Worm (Caenorhabditis elegans): ENCODE results near the gene T24D5.6.

The T24D5.6 gene

DNA sequence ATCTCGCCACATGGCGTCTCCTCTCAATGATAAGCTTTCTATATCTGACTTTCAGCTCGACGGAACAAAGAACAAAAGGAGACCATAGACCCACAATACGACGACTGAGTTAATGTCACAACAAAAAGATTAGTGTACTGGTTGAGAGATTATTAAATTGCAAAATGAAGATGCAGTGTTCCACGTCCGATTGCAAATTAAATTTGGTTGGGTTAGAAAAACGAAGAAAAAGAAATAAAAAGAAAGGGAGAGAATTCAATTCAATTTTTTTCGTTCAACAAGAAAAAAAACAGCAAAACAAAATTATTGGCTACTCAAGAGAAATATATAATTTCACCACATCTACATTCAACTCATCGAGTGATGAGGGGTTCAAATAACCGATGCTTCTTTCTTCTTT is 28.0 kb downstream of the T24D5.6 start:
- no peak for TF ChIP-seq ztf-23 (GFP tag; IDR thresholded peaks at IDR 0.05)
- no peak for TF ChIP-seq ztf-29 (GFP tag; IDR thresholded peaks at IDR 0.05)
- TF ChIP-seq flt-1 (GFP tag; IDR thresholded peaks at IDR 0.05) = no peak
- TF ChIP-seq med-1 (GFP tag; optimal IDR thresholded peaks at IDR 0.05; ENCODE audit: insufficient read depth) = no peak
- TF ChIP-seq ref-1 (GFP tag; conservative IDR thresholded peaks at IDR 0.05) = no peak
- no peak for TF ChIP-seq klf-2 (GFP tag; conservative IDR thresholded peaks at IDR 0.05)
- TF ChIP-seq cog-1 (tag; optimal IDR thresholded peaks at IDR 0.05) = no peak
- no peak for TF ChIP-seq tab-1 (GFP tag; IDR thresholded peaks at IDR 0.05)

DNA sequence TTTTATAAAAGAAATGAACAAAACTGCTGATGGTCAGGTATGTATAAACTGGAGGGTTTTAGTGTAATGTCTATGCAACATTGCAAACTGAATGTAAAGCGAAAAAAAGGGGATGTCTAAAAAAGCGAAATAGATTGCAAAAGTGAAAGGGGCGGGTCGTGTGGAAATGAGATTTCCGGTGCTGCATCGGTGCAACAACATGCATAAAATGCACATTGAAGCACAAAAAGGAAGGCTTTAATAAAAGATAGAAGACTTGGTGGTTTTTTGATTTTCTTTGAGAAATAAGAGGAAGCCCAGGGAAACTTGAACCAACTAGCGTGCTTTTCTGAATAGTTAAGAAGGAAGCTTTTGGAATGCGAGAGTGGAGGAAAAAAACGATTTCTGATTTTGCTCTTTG is 29.2 kb downstream of the T24D5.6 start:
- no peak for TF ChIP-seq klf-2 (GFP tag; conservative IDR thresholded peaks at IDR 0.05)
- TF ChIP-seq cog-1 (tag; optimal IDR thresholded peaks at IDR 0.05) = no peak
- no peak for TF ChIP-seq ref-1 (GFP tag; conservative IDR thresholded peaks at IDR 0.05)
- no peak for TF ChIP-seq flt-1 (GFP tag; IDR thresholded peaks at IDR 0.05)
- TF ChIP-seq med-1 (GFP tag; optimal IDR thresholded peaks at IDR 0.05; ENCODE audit: insufficient read depth) = no peak

DNA sequence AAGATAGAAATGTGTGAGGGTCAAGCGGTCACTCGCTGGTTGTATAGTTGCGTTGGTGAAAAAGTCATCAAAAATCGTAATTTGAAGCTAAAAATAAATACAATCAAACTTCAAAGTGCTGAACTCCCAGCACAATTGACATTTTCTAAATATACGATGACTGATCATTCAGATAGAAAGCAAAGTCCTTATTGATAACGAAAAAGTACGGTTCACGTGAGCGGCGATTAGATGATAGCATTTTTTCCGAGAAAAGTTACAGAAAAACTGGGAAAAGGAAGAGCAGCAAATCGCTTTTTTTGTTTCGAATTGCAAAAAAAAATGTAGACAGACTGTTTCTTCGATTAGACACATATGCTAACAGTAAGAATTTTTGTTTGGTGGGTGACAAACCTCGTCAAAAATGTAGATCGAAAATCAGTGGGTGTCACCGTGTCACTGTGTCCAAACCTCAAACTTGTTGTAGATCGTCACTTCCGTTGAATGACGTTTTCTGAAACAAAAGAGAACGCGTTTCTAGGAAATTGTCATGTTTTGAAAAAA is 30.5 kb downstream of the T24D5.6 start, which contains the start of gene ivns-1:
TSS of gene ivns-1 (minus strand) at position 493 of the 543 bp plus-strand sequence.
- TF ChIP-seq T22C8.4 (GFP tag; IDR thresholded peaks at IDR 0.05) = no peak
- TF ChIP-seq cog-1 (tag; optimal IDR thresholded peaks at IDR 0.05) = no peak
- no peak for TF ChIP-seq ztf-23 (GFP tag; IDR thresholded peaks at IDR 0.05)

DNA sequence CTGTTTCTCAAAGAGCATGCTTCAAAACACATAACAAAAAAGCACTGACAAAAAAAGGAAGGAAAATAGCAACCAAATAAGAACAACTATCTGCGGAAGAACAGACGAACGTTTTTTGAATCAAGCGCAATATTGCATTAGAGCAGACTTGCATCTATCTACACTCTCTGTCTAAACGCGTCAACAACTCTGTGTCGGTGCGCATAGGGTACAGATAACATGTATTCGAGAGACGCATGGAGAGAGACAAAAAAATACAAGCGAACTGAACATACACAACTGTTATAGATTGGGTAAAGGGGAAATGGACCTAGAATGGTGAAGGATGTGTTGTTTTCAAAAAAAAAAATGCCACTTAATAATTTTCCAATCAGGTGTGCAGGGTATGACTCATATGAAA is 31.6 kb downstream of the T24D5.6 start:
- TF ChIP-seq ztf-23 (GFP tag; IDR thresholded peaks at IDR 0.05) (no peak), ref-1 (GFP tag; conservative IDR thresholded peaks at IDR 0.05) (no peak), tab-1 (GFP tag; IDR thresholded peaks at IDR 0.05) (no peak), klf-2 (GFP tag; conservative IDR thresholded peaks at IDR 0.05) (no peak), cog-1 (tag; optimal IDR thresholded peaks at IDR 0.05) (no peak), flt-1 (GFP tag; IDR thresholded peaks at IDR 0.05) (no peak), T22C8.4 (GFP tag; IDR thresholded peaks at IDR 0.05) (no peak), med-1 (GFP tag; optimal IDR thresholded peaks at IDR 0.05; ENCODE audit: insufficient read depth) (no peak), ztf-29 (GFP tag; IDR thresholded peaks at IDR 0.05) (no peak)

DNA sequence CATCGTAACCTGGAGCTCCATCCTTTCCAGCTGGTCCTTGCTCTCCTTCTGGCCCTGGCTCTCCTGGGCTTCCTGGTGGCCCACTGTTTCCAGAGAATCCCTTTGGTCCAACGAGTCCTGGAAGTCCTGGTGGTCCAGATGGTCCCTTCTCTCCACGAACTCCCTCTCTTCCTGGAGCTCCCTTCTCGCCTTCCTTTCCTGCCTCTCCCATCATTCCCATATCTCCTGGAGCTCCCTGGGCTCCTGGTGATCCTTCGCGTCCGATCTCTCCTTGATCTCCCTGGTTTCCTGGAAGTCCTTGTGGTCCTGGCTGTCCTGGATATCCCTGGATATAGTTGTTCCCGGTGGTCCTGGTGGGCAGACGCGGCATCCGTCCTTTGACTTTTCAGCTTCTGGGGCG is 32.8 kb downstream of the T24D5.6 start:
- no peak for TF ChIP-seq tab-1 (GFP tag; IDR thresholded peaks at IDR 0.05)
- TF ChIP-seq klf-2 (GFP tag; conservative IDR thresholded peaks at IDR 0.05) = no peak
- TF ChIP-seq flt-1 (GFP tag; IDR thresholded peaks at IDR 0.05) = 0 out of 2 replicates have a peak, but pooled peaks have one; percentile 30
- no peak for TF ChIP-seq med-1 (GFP tag; optimal IDR thresholded peaks at IDR 0.05; ENCODE audit: insufficient read depth)

DNA sequence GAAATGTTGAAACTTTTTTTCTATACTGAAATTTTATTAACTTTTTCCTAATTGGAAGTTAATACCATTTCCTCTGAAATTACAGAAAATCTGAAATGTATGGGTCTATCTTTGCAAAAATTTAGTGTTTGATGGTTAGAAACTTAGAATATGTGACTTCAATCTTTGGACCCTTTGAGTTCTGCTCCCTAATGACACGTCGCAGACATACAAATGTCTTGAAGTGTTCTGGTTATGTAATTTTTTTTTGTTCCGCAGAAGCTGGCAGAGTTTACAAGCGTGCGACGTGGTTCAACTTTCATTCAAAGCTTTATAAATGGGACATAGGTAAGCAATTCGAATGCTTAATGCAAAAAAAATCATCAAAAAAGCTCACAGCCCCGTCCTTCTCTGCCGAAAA is 34.6 kb downstream of the T24D5.6 start:
- TF ChIP-seq ztf-23 (GFP tag; IDR thresholded peaks at IDR 0.05) = no peak
- no peak for TF ChIP-seq klf-2 (GFP tag; conservative IDR thresholded peaks at IDR 0.05)
- TF ChIP-seq med-1 (GFP tag; optimal IDR thresholded peaks at IDR 0.05; ENCODE audit: insufficient read depth) = no peak
- no peak for TF ChIP-seq ref-1 (GFP tag; conservative IDR thresholded peaks at IDR 0.05)
- TF ChIP-seq cog-1 (tag; optimal IDR thresholded peaks at IDR 0.05) = no peak
- TF ChIP-seq flt-1 (GFP tag; IDR thresholded peaks at IDR 0.05) = no peak

DNA sequence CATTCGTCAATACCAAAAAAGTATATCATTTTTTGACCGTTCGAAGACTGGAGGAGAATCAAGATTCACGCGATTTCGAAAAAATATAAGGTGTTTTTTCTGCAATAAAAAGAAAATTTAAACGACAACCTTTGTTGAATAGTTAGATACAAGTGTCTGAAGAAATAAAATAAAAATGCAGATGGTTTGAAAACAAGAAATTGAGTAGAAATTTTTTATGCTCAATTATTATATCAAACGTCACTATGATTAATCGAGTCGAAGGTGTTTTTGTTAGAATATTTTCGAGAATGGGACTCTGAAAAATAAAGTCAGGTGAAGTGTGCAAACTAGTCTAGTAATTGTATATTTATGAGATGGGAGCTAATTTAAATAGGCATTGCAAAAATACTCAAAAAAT is 37.0 kb downstream of the T24D5.6 start, which contains the start of gene R09A8.5:
TSS of gene R09A8.5 (minus strand) at position 101 of the 400 bp plus-strand sequence.
- no peak for TF ChIP-seq ref-1 (GFP tag; conservative IDR thresholded peaks at IDR 0.05)
- no peak for TF ChIP-seq cog-1 (tag; optimal IDR thresholded peaks at IDR 0.05)
- no peak for TF ChIP-seq klf-2 (GFP tag; conservative IDR thresholded peaks at IDR 0.05)

DNA sequence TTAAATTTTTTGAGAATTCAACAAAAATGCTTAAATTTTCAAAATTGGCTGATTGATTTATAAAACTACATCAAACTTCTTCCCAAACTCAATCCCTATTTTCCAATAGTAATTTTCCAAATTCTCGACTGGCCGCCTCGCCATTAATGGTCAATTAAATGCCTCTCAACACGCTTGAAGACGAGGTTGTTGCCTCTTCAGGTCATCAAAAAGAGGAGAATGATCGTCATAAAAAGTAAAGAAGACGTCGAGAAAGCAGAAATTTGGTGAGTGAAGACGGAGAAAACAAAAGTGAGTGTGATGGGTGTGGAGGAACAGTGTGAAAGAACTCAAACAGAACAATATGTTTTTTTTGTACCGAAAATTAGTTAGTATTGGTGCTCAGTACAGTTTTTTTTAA is 37.5 kb downstream of the T24D5.6 start:
- no peak for TF ChIP-seq ztf-29 (GFP tag; IDR thresholded peaks at IDR 0.05)
- no peak for TF ChIP-seq klf-2 (GFP tag; conservative IDR thresholded peaks at IDR 0.05)
- TF ChIP-seq T22C8.4 (GFP tag; IDR thresholded peaks at IDR 0.05) = no peak
- TF ChIP-seq ref-1 (GFP tag; conservative IDR thresholded peaks at IDR 0.05) = no peak
- no peak for TF ChIP-seq med-1 (GFP tag; optimal IDR thresholded peaks at IDR 0.05; ENCODE audit: insufficient read depth)
- no peak for TF ChIP-seq flt-1 (GFP tag; IDR thresholded peaks at IDR 0.05)
- no peak for TF ChIP-seq cog-1 (tag; optimal IDR thresholded peaks at IDR 0.05)
- TF ChIP-seq ztf-23 (GFP tag; IDR thresholded peaks at IDR 0.05) = no peak
- TF ChIP-seq tab-1 (GFP tag; IDR thresholded peaks at IDR 0.05) = no peak

DNA sequence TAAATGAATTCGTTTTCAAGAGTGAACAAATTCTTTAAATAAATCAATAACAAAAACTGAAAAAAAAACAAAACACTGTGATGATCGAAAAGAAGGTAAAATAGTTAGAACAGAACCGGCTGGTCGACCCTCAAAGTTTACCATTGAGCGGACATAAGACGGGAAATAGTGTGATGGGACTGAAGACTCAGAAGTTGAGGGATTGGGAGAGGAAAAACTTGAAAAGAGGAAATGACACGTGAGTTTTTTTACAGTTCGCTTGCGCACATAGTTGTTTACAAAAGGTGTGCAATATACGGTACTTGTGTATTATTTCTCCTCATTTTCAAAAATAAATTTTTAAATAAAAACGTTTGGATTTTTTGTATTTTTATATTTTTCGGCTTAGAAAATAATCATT is 39.5 kb downstream of the T24D5.6 start:
- TF ChIP-seq ref-1 (GFP tag; conservative IDR thresholded peaks at IDR 0.05) = no peak
- TF ChIP-seq tab-1 (GFP tag; IDR thresholded peaks at IDR 0.05) = no peak
- no peak for TF ChIP-seq klf-2 (GFP tag; conservative IDR thresholded peaks at IDR 0.05)
- TF ChIP-seq med-1 (GFP tag; optimal IDR thresholded peaks at IDR 0.05; ENCODE audit: insufficient read depth) = no peak
- TF ChIP-seq ztf-23 (GFP tag; IDR thresholded peaks at IDR 0.05) = no peak

DNA sequence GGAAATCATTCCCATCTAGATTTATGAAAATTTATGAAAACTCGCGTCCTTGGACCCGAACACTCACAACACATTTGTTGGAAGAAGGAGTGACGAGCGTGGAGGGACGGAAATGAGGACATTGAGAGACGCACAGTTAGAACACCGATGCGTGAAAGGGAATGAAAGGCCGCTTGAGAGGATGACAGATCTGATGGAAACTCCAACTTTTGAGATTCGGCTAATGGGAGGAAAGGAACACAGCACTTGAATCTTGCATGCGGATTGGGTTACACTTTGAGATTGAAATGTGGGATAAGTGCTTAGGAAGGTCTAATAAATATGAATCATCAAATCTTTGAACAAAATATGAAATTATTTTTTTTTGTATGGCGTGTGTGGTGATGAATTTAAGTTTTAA is 42.4 kb downstream of the T24D5.6 start:
- no peak for TF ChIP-seq T22C8.4 (GFP tag; IDR thresholded peaks at IDR 0.05)
- TF ChIP-seq cog-1 (tag; optimal IDR thresholded peaks at IDR 0.05) = no peak
- TF ChIP-seq ztf-23 (GFP tag; IDR thresholded peaks at IDR 0.05) = no peak
- no peak for TF ChIP-seq flt-1 (GFP tag; IDR thresholded peaks at IDR 0.05)
- no peak for TF ChIP-seq tab-1 (GFP tag; IDR thresholded peaks at IDR 0.05)
- no peak for TF ChIP-seq ref-1 (GFP tag; conservative IDR thresholded peaks at IDR 0.05)
- TF ChIP-seq klf-2 (GFP tag; conservative IDR thresholded peaks at IDR 0.05) = no peak
- TF ChIP-seq ztf-29 (GFP tag; IDR thresholded peaks at IDR 0.05) = no peak
- no peak for TF ChIP-seq med-1 (GFP tag; optimal IDR thresholded peaks at IDR 0.05; ENCODE audit: insufficient read depth)

All from whole organism, midembryonic.